Fruit fly (Drosophila melanogaster) whole organism, embryonic: ENCODE data around the gene CG31710.

Experiments
- Abd-B ChIP-seq: fragments of 200-800 bp; sonication (Bioruptor generic); optimal IDR thresholded peaks from 2 replicates; lab custom pipeline; 2018; ENCODE audit warnings: missing biosample characterization, mild to moderate bottlenecking, missing genetic modification characterization, moderate library complexity
- Drgx ChIP-seq: fragments of 200-800 bp; sonication (Bioruptor generic); IDR thresholded peaks from 2 replicates; pipeline ENCODE4 v1.3.6; 2022; ENCODE audit warnings: missing biosample characterization, missing genetic modification characterization

- no peak for TF ChIP-seq Drgx (GFP tag; lab: Robert Waterston, UW)
- no peak for TF ChIP-seq Abd-B (GFP tag; lab: Kevin White, UChicago)
Observed at dm6 chr2L:9679789-9680188, 26.0 kb downstream of the CG31710 start.
